Fruit fly (Drosophila melanogaster) whole organism, embryonic: Measurements from ENCODE around the gene rost.

Experiments used
- CG10321 ChIP-seq: fragments of 200-800 bp; sonication (Bioruptor generic); IDR thresholded peaks from 2 replicates; pipeline ENCODE4 v1.3.6; 2022; ENCODE audit warnings: missing biosample characterization, missing genetic modification characterization
- CG13424 ChIP-seq: fragments of 200-800 bp; sonication (Bioruptor generic); optimal IDR thresholded peaks from 2 replicates; lab custom pipeline; 2019; ENCODE audit warnings: missing biosample characterization, mild to moderate bottlenecking, missing genetic modification characterization, moderate library complexity
- CG16815 ChIP-seq: fragments of 200-800 bp; sonication (Bioruptor generic); optimal IDR thresholded peaks from 3 replicates; lab custom pipeline; 2017; ENCODE audit warnings: missing biosample characterization, mild to moderate bottlenecking, missing genetic modification characterization
- CG17568 ChIP-seq: fragments of 200-800 bp; sonication (Bioruptor generic); optimal IDR thresholded peaks from 2 replicates; lab custom pipeline; 2018; ENCODE audit warnings: missing biosample characterization, mild to moderate bottlenecking, missing genetic modification characterization, moderate library complexity
- CG2875 ChIP-seq: fragments of 200-800 bp; sonication (Bioruptor generic); optimal IDR thresholded peaks from 2 replicates; lab custom pipeline; 2017; ENCODE audit warnings: missing biosample characterization, mild to moderate bottlenecking, missing genetic modification characterization, missing genetic modification reagents
- CG2889 ChIP-seq: fragments of 200-800 bp; sonication (Bioruptor generic); IDR thresholded peaks from 3 replicates; pipeline ENCODE4 v1.3.6; 2022; ENCODE audit warnings: missing biosample characterization, missing genetic modification characterization
- CG31365 ChIP-seq: fragments of 200-800 bp; sonication (Bioruptor generic); optimal IDR thresholded peaks from 2 replicates; lab custom pipeline; 2018; ENCODE audit warnings: missing biosample characterization, mild to moderate bottlenecking, missing genetic modification characterization
- CG33557 ChIP-seq: fragments of 200-800 bp; sonication (Bioruptor generic); optimal IDR thresholded peaks from 2 replicates; lab custom pipeline; 2019; ENCODE audit warnings: missing biosample characterization, mild to moderate bottlenecking, missing genetic modification characterization, moderate library complexity
- CG7987 ChIP-seq: fragments of 200-800 bp; sonication (Bioruptor generic); optimal IDR thresholded peaks from 2 replicates; lab custom pipeline; 2018; ENCODE audit warnings: missing biosample characterization, mild to moderate bottlenecking, missing genetic modification characterization, moderate library complexity
- CG9215 ChIP-seq: fragments of 200-800 bp; sonication (Bioruptor generic); IDR thresholded peaks from 2 replicates; pipeline ENCODE4 v1.3.6; 2022; ENCODE audit warnings: missing biosample characterization, missing genetic modification characterization
- Camta ChIP-seq: fragments of 200-800 bp; sonication (Bioruptor generic); optimal IDR thresholded peaks from 2 replicates; lab custom pipeline; 2016; ENCODE audit warnings: missing biosample characterization, missing genetic modification characterization
- Dbx ChIP-seq: fragments of 200-800 bp; sonication (Bioruptor generic); IDR thresholded peaks from 3 replicates; pipeline ENCODE4 v1.3.6; 2022; ENCODE audit warnings: missing biosample characterization, missing genetic modification characterization
- Deaf1 ChIP-seq: fragments of 200-800 bp; optimal IDR thresholded peaks from 3 replicates; lab custom pipeline; 2019; ENCODE audit warnings: missing biosample characterization, mild to moderate bottlenecking, missing genetic modification characterization, moderate library complexity
- Eip74EF ChIP-seq, 2 experiments: fragments of 200-800 bp in 1 of 2; fragments of >200 bp in 1 of 2; sonication (Bioruptor generic) in 1 of 2; optimal IDR thresholded peaks; 2 replicates each; lab custom pipeline; 2017 to 2019; ENCODE audit warnings: missing biosample characterization in 2 of 2, missing genetic modification characterization in 2 of 2, mild to moderate bottlenecking in 1 of 2, moderate library complexity in 1 of 2
- Elba2 ChIP-seq: fragments of 200-800 bp; sonication (Bioruptor generic); optimal IDR thresholded peaks from 3 replicates; lab custom pipeline; 2016; ENCODE audit warnings: missing biosample characterization, missing genetic modification characterization
- Gsc ChIP-seq: fragments of 200-800 bp; sonication (Bioruptor generic); IDR thresholded peaks from 2 replicates; pipeline ENCODE4 v1.3.6; 2022; ENCODE audit warnings: missing biosample characterization, missing genetic modification characterization
- Gug ChIP-seq: fragments of 200-800 bp; sonication (Bioruptor generic); IDR thresholded peaks from 4 replicates; pipeline ENCODE4 v1.3.6; 2022; ENCODE audit warnings: missing biosample characterization, missing genetic modification characterization
- HLH4C ChIP-seq: fragments of 200-800 bp; sonication (Bioruptor generic); IDR thresholded peaks from 3 replicates; pipeline ENCODE4 v1.3.6; 2022; ENCODE audit warnings: missing biosample characterization, missing genetic modification characterization; ENCODE audit not compliant: partially characterized antibody
- HmgD ChIP-seq: fragments of 200-800 bp; sonication (Bioruptor generic); optimal IDR thresholded peaks from 3 replicates; lab custom pipeline; 2016; ENCODE audit warnings: missing biosample characterization, missing genetic modification characterization
- MESR4 ChIP-seq: fragments of 200-800 bp; sonication (Bioruptor generic); optimal IDR thresholded peaks from 2 replicates; lab custom pipeline; 2018; ENCODE audit warnings: missing biosample characterization, mild to moderate bottlenecking, missing genetic modification characterization, moderate library complexity
- Myb ChIP-seq: fragments of 200-800 bp; sonication (Bioruptor generic); optimal IDR thresholded peaks from 2 replicates; lab custom pipeline; 2016; ENCODE audit warnings: missing biosample characterization, missing genetic modification characterization
- Opbp ChIP-seq: fragments of 200-800 bp; sonication (Bioruptor generic); IDR thresholded peaks from 3 replicates; pipeline ENCODE4 v1.3.6; 2022; ENCODE audit warnings: missing biosample characterization, missing genetic modification characterization; ENCODE audit not compliant: partially characterized antibody
- Pdp1 ChIP-seq, 2 experiments: fragments of 200-800 bp; sonication (Bioruptor generic); optimal IDR thresholded peaks; 3 replicates each; lab custom pipeline; 2016; ENCODE audit warnings: missing biosample characterization in 2 of 2, missing genetic modification characterization in 2 of 2, mild to moderate bottlenecking in 1 of 2, moderate library complexity in 1 of 2
- Rfx ChIP-seq: fragments of 200-800 bp; sonication (Bioruptor generic); IDR thresholded peaks from 2 replicates; pipeline ENCODE4 v1.3.6; 2022; ENCODE audit warnings: missing biosample characterization, missing genetic modification characterization
- Stat92E ChIP-seq, 3 experiments: fragments of >200 bp in 2 of 3; fragments of 200-800 bp in 1 of 3; sonication (Bioruptor generic) in 1 of 3; optimal IDR thresholded peaks; 2 replicates each; lab custom pipeline; 2017 to 2019; ENCODE audit warnings: missing biosample characterization in 3 of 3, missing genetic modification characterization in 3 of 3, mild to moderate bottlenecking in 1 of 3, moderate library complexity in 1 of 3
- Vsx1 ChIP-seq: fragments of 200-800 bp; sonication (Bioruptor generic); optimal IDR thresholded peaks from 2 replicates; lab custom pipeline; 2017; ENCODE audit warnings: missing biosample characterization, mild to moderate bottlenecking, missing genetic modification characterization, missing genetic modification reagents
- abd-A ChIP-seq: fragments of 200-800 bp; sonication (Bioruptor generic); optimal IDR thresholded peaks from 3 replicates; lab custom pipeline; 2019; ENCODE audit warnings: missing biosample characterization, mild to moderate bottlenecking, missing genetic modification characterization, moderate library complexity
- al ChIP-seq: fragments of 200-800 bp; sonication (Bioruptor generic); IDR thresholded peaks from 2 replicates; pipeline ENCODE4 v1.3.6; 2022; ENCODE audit warnings: missing biosample characterization, missing genetic modification characterization
- chn ChIP-seq: fragments of 200-800 bp; sonication (Bioruptor generic); optimal IDR thresholded peaks from 2 replicates; lab custom pipeline; 2016; ENCODE audit warnings: missing biosample characterization, missing genetic modification characterization
- cwo ChIP-seq: fragments of 200-800 bp; sonication (Bioruptor generic); optimal IDR thresholded peaks from 3 replicates; lab custom pipeline; 2017; ENCODE audit warnings: missing biosample characterization, missing genetic modification characterization, mild to moderate bottlenecking, moderate library complexity, missing genetic modification reagents
- dysf ChIP-seq: fragments of 200-800 bp; sonication (Bioruptor generic); IDR thresholded peaks from 3 replicates; pipeline ENCODE4 v1.3.6; 2022; ENCODE audit warnings: missing biosample characterization, missing genetic modification characterization
- esg ChIP-seq: fragments of 200-800 bp; sonication (Bioruptor generic); conservative IDR thresholded peaks from 2 replicates; pipeline ENCODE4 v1.3.6; 2022; ENCODE audit warnings: missing biosample characterization, missing genetic modification characterization
- exex ChIP-seq: fragments of 200-800 bp; sonication (Bioruptor generic); optimal IDR thresholded peaks from 4 replicates; lab custom pipeline; 2018; ENCODE audit warnings: missing biosample characterization, mild to moderate bottlenecking, missing genetic modification characterization, moderate library complexity
- ham ChIP-seq: fragments of 200-800 bp; sonication (Bioruptor generic); IDR thresholded peaks from 2 replicates; pipeline ENCODE4 v1.3.6; 2022; ENCODE audit warnings: missing biosample characterization, missing genetic modification characterization
- hbn ChIP-seq: fragments of 200-800 bp; sonication (Bioruptor generic); IDR thresholded peaks from 2 replicates; pipeline ENCODE4 v1.3.6; 2022; ENCODE audit warnings: missing biosample characterization, missing genetic modification characterization; ENCODE audit not compliant: partially characterized antibody
- hkb ChIP-seq, 2 experiments: fragments of 200-800 bp in 1 of 2; fragments of >200 bp in 1 of 2; sonication (Bioruptor generic) in 1 of 2; IDR thresholded peaks in 1 of 2; optimal IDR thresholded peaks in 1 of 2; 2 replicates each; pipeline versions ENCODE4 v1.3.6 to Lab custom; 2017 to 2022; ENCODE audit warnings: missing biosample characterization in 1 of 2, missing genetic modification characterization in 1 of 2
- nau ChIP-seq: fragments of 200-800 bp; sonication (Bioruptor generic); optimal IDR thresholded peaks from 3 replicates; lab custom pipeline; 2017; ENCODE audit warnings: missing biosample characterization, mild to moderate bottlenecking, missing genetic modification characterization, missing genetic modification reagents
- nerfin-2 ChIP-seq: fragments of 200-800 bp; sonication (Bioruptor generic); IDR thresholded peaks from 2 replicates; pipeline ENCODE4 v1.3.6; 2022; ENCODE audit warnings: missing biosample characterization, missing genetic modification characterization; ENCODE audit not compliant: partially characterized antibody
- peb ChIP-seq: fragments of 200-800 bp; sonication (Bioruptor generic); IDR thresholded peaks from 2 replicates; pipeline ENCODE4 v1.3.6; 2022; ENCODE audit warnings: missing biosample characterization, missing genetic modification characterization
- pfk ChIP-seq: fragments of 200-800 bp; sonication (Bioruptor generic); optimal IDR thresholded peaks from 2 replicates; lab custom pipeline; 2018; ENCODE audit warnings: missing biosample characterization, mild to moderate bottlenecking, missing genetic modification characterization, moderate library complexity
- schlank ChIP-seq: fragments of 200-800 bp; sonication (Bioruptor generic); optimal IDR thresholded peaks from 2 replicates; lab custom pipeline; 2018; ENCODE audit warnings: missing biosample characterization, mild to moderate bottlenecking, missing genetic modification characterization
- scrt ChIP-seq: fragments of 200-800 bp; sonication (Bioruptor generic); optimal IDR thresholded peaks from 2 replicates; lab custom pipeline; 2018; ENCODE audit warnings: missing biosample characterization, mild to moderate bottlenecking, missing genetic modification characterization, moderate library complexity
- sens-2 ChIP-seq: fragments of 200-800 bp; sonication (Bioruptor generic); IDR thresholded peaks from 2 replicates; pipeline ENCODE4 v1.3.6; 2022; ENCODE audit warnings: missing biosample characterization, missing genetic modification characterization
- sima ChIP-seq: fragments of 200-800 bp; sonication (Bioruptor generic); optimal IDR thresholded peaks from 2 replicates; lab custom pipeline; 2016; ENCODE audit warnings: missing biosample characterization, missing genetic modification characterization
- slp2 ChIP-seq: fragments of 200-800 bp; sonication (Bioruptor generic); optimal IDR thresholded peaks from 2 replicates; lab custom pipeline; 2016; ENCODE audit warnings: missing biosample characterization, missing genetic modification characterization
- ssp ChIP-seq: fragments of 200-800 bp; sonication (Bioruptor generic); IDR thresholded peaks from 2 replicates; pipeline ENCODE4 v1.3.6; 2022; ENCODE audit warnings: missing biosample characterization, missing genetic modification characterization
- stc ChIP-seq: fragments of 200-800 bp; sonication (Bioruptor generic); IDR thresholded peaks from 2 replicates; pipeline ENCODE4 v1.3.6; 2022; ENCODE audit warnings: missing biosample characterization, missing genetic modification characterization
- stwl ChIP-seq: fragments of 200-800 bp; sonication (Bioruptor generic); optimal IDR thresholded peaks from 3 replicates; lab custom pipeline; 2018; ENCODE audit warnings: missing biosample characterization, mild to moderate bottlenecking, missing genetic modification characterization, moderate library complexity
- trh ChIP-seq: fragments of 200-800 bp; sonication (Bioruptor generic); optimal IDR thresholded peaks from 2 replicates; lab custom pipeline; 2016; ENCODE audit warnings: missing biosample characterization, missing genetic modification characterization
- z ChIP-seq: fragments of 200-800 bp; sonication (Bioruptor generic); IDR thresholded peaks from 3 replicates; pipeline ENCODE4 v1.3.6; 2022; ENCODE audit warnings: missing biosample characterization, missing genetic modification characterization

rost gene

DNA sequence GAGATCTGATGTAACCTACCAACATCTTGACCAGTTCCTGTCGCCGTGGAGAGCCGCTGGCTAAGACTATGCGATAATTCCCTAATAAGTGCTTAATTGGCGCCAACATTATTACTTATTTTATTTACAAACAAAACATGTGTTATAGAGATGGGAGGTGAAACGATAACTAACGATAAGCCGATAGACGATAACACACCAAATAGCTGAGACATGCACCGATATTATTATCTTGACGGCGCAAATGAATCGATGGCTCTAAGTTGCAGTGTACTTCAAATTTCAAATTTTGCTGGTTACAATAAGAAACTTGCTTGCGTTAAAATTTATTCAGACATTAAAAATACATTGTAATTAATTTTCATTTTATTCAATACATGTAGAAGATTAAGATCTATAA is 46.2 kb downstream of the rost start, which contains the start of gene CG9515 (continued):
- no peak for TF ChIP-seq Vsx1
- peak; percentile 98 for TF ChIP-seq HLH4C (GFP tag; lab: Robert Waterston, UW)
- no peak for TF ChIP-seq Rfx (GFP tag; lab: Robert Waterston, UW)
- no peak for TF ChIP-seq Deaf1 (tag; lab: Kevin White, UChicago)
- no peak for TF ChIP-seq CG10321 (GFP tag; lab: Robert Waterston, UW)
- no peak for TF ChIP-seq Stat92E (GFP tag; optimal IDR thresholded peaks at IDR 0.05; lab: Kevin White, UChicago)
- TF ChIP-seq ham (GFP tag; lab: Robert Waterston, UW): no peak
- TF ChIP-seq nau: no peak
- no peak for TF ChIP-seq chn (GFP tag; lab: Kevin White, UChicago)
- TF ChIP-seq CG9215 (GFP tag; lab: Robert Waterston, UW): no peak
- no peak for TF ChIP-seq pfk
- TF ChIP-seq Gug: no peak
- TF ChIP-seq Opbp (GFP tag; lab: Robert Waterston, UW): peak; percentile 86
- no peak for TF ChIP-seq CG33557 (GFP tag; lab: Kevin White, UChicago)
- TF ChIP-seq Camta (GFP tag; lab: Kevin White, UChicago): no peak
- no peak for TF ChIP-seq cwo
- no peak for TF ChIP-seq scrt (GFP tag; lab: Kevin White, UChicago)
- no peak for TF ChIP-seq z (GFP tag; lab: Robert Waterston, UW)
- TF ChIP-seq CG2889 (GFP tag; lab: Robert Waterston, UW): no peak
- no peak for TF ChIP-seq esg (GFP tag; lab: Robert Waterston, UW)
- no peak for TF ChIP-seq Gsc (GFP tag; lab: Robert Waterston, UW)
- TF ChIP-seq Pdp1 (GFP tag; optimal IDR thresholded peaks at IDR 0.05; lab: Kevin White, UChicago): peak in 1 of 2 experiments; percentile 19
- TF ChIP-seq nerfin-2 (GFP tag; lab: Robert Waterston, UW): peak; percentile 87
- TF ChIP-seq Elba2 (GFP tag; lab: Kevin White, UChicago): peak; percentile 83
- TF ChIP-seq stc (GFP tag; lab: Robert Waterston, UW): no peak
- no peak for TF ChIP-seq Dbx (GFP tag; lab: Robert Waterston, UW)
- TF ChIP-seq ssp (GFP tag; lab: Robert Waterston, UW): no peak
- TF ChIP-seq schlank (tag; lab: Kevin White, UChicago): no peak
- no peak for TF ChIP-seq HmgD (GFP tag; lab: Kevin White, UChicago)
- no peak for TF ChIP-seq CG17568
- TF ChIP-seq MESR4 (GFP tag; lab: Kevin White, UChicago): peak; percentile 21
- TF ChIP-seq CG7987 (GFP tag; lab: Kevin White, UChicago): no peak
- no peak for TF ChIP-seq Eip74EF (GFP tag; optimal IDR thresholded peaks at IDR 0.05; lab: Kevin White, UChicago)
- TF ChIP-seq sens-2 (GFP tag; lab: Robert Waterston, UW): no peak
- no peak for TF ChIP-seq sima (GFP tag; lab: Kevin White, UChicago)
- no peak for TF ChIP-seq trh
- TF ChIP-seq al (GFP tag; lab: Robert Waterston, UW): no peak
- peak; percentile 47 for TF ChIP-seq exex
- no peak for TF ChIP-seq peb
- TF ChIP-seq hbn (GFP tag; lab: Robert Waterston, UW): peak; percentile 74
- TF ChIP-seq CG13424 (tag; lab: Kevin White, UChicago): no peak
- TF ChIP-seq dysf (GFP tag; lab: Robert Waterston, UW): no peak
- no peak for TF ChIP-seq slp2 (GFP tag; lab: Kevin White, UChicago)
- TF ChIP-seq Myb (GFP tag; lab: Kevin White, UChicago): peak; percentile 80
- TF ChIP-seq CG16815: no peak
- no peak for TF ChIP-seq CG2875 (GFP tag; lab: Kevin White, UChicago)
- no peak for TF ChIP-seq abd-A (tag; lab: Kevin White, UChicago)
- TF ChIP-seq CG31365 (tag; lab: Kevin White, UChicago): no peak
- TF ChIP-seq stwl: peak; percentile 99
- TF ChIP-seq hkb (optimal IDR thresholded peaks at IDR 0.05; lab: Kevin White, UChicago): no peak
- TF ChIP-seq hkb (GFP tag; IDR thresholded peaks at IDR 0.05; lab: Robert Waterston, UW): no peak
